Worm (Caenorhabditis elegans) whole organism, late embryonic: ENCODE data around the gene F40G9.14.

Experiments
- K02D7.2 ChIP-seq: sonication (generic microtip); optimal IDR thresholded peaks from 2 replicates; lab custom pipeline; 2017; ENCODE audit warnings: mild to moderate bottlenecking, missing genetic modification characterization, missing compliant biosample characterization
- ceh-45 ChIP-seq: fragments of 200-800 bp; sonication (Bioruptor generic); IDR thresholded peaks from 2 replicates; pipeline ENCODE4 v1.3.6; 2022; ENCODE audit warnings: missing genetic modification reagents, missing genetic modification characterization, missing compliant biosample characterization
- ceh-9 ChIP-seq: sonication (generic microtip); optimal IDR thresholded peaks from 2 replicates; lab custom pipeline; 2016; ENCODE audit warnings: mild to moderate bottlenecking, missing genetic modification characterization, inconsistent platforms, missing compliant biosample characterization
- dve-1 ChIP-seq: sonication (generic microtip); optimal IDR thresholded peaks from 2 replicates; lab custom pipeline; 2017; ENCODE audit warnings: antibody characterized with exemption, mild to moderate bottlenecking, missing genetic modification characterization, missing compliant biosample characterization
- hlh-15 ChIP-seq: sonication (generic microtip); optimal IDR thresholded peaks from 2 replicates; lab custom pipeline; 2016; ENCODE audit warnings: missing genetic modification characterization, missing compliant biosample characterization
- nhr-11 ChIP-seq: fragments of 150-350 bp; optimal IDR thresholded peaks from 2 replicates; lab custom pipeline; 2014; ENCODE audit warnings: missing biosample characterization, missing genetic modification characterization
- pha-4 ChIP-seq: fragments of 150-350 bp; optimal IDR thresholded peaks from 2 replicates; lab custom pipeline; 2018; ENCODE audit warnings: missing biosample characterization, missing genetic modification reagents, missing genetic modification characterization
- rnt-1 ChIP-seq: sonication (generic microtip); optimal IDR thresholded peaks from 2 replicates; lab custom pipeline; 2016; ENCODE audit warnings: missing genetic modification characterization, missing compliant biosample characterization

- no peak for TF ChIP-seq ceh-9 (tag; lab: Kevin White, UChicago)
- TF ChIP-seq nhr-11 (tag; lab: Kevin White, UChicago), result no peak
- TF ChIP-seq ceh-45, result no peak
- no peak for TF ChIP-seq K02D7.2 (tag; lab: Kevin White, UChicago)
- no peak for TF ChIP-seq rnt-1 (tag; lab: Kevin White, UChicago)
- TF ChIP-seq hlh-15 (tag; lab: Kevin White, UChicago), result no peak
- TF ChIP-seq pha-4 (tag; lab: Kevin White, UChicago), result no peak
- TF ChIP-seq dve-1 (tag; lab: Kevin White, UChicago), result no peak
Observed at ce11 chrIII:151084-151483, 26.5 kb downstream of the F40G9.14 start.
